Fruit fly (Drosophila melanogaster) whole organism, embryonic: ENCODE data around the gene CG42512.

ENCODE experiments used
- Blimp-1 ChIP-seq: fragments of 200-800 bp; sonication (Bioruptor generic); optimal IDR thresholded peaks from 3 replicates; lab custom pipeline; 2018; ENCODE audit warnings: missing biosample characterization, missing genetic modification characterization, mild to moderate bottlenecking, moderate library complexity, missing genetic modification reagents
- BtbVII ChIP-seq: fragments of 200-800 bp; sonication (Bioruptor generic); optimal IDR thresholded peaks from 3 replicates; lab custom pipeline; 2017; ENCODE audit warnings: missing biosample characterization, mild to moderate bottlenecking, missing genetic modification characterization
- CG1024 ChIP-seq: fragments of 200-800 bp; sonication (Bioruptor generic); IDR thresholded peaks from 2 replicates; pipeline ENCODE4 v1.3.6; 2022; ENCODE audit warnings: missing biosample characterization, missing genetic modification characterization
- CG10959 ChIP-seq: fragments of 200-800 bp; sonication (Bioruptor generic); IDR thresholded peaks from 2 replicates; pipeline ENCODE4 v1.3.6; 2022; ENCODE audit warnings: missing biosample characterization, missing genetic modification characterization
- CG14014 ChIP-seq: fragments of 200-800 bp; sonication (Bioruptor generic); IDR thresholded peaks from 2 replicates; pipeline ENCODE4 v1.3.6; 2022; ENCODE audit warnings: missing biosample characterization, missing genetic modification characterization
- CG14965 ChIP-seq: fragments of 200-800 bp; sonication (Bioruptor generic); optimal IDR thresholded peaks from 2 replicates; lab custom pipeline; 2016; ENCODE audit warnings: missing biosample characterization, missing genetic modification characterization, borderline replicate concordance
- CG7357 ChIP-seq: fragments of 200-800 bp; sonication (Bioruptor generic); IDR thresholded peaks from 3 replicates; pipeline ENCODE4 v1.3.6; 2022; ENCODE audit warnings: missing biosample characterization, missing genetic modification characterization
- CG7839 ChIP-seq: fragments of 200-800 bp; sonication (Bioruptor generic); optimal IDR thresholded peaks from 3 replicates; lab custom pipeline; 2018; ENCODE audit warnings: missing biosample characterization, mild to moderate bottlenecking, missing genetic modification characterization, moderate library complexity
- CG8290 ChIP-seq, 3 experiments: fragments of 200-800 bp; sonication (Bioruptor generic); optimal IDR thresholded peaks; 2 replicates each; lab custom pipeline; 2016 to 2019; ENCODE audit warnings: missing biosample characterization in 3 of 3, missing genetic modification characterization in 3 of 3, mild to moderate bottlenecking in 2 of 3, moderate library complexity in 1 of 3
- CG9727 ChIP-seq: fragments of 200-800 bp; sonication (Bioruptor generic); optimal IDR thresholded peaks from 3 replicates; lab custom pipeline; 2017; ENCODE audit warnings: missing biosample characterization, mild to moderate bottlenecking, missing genetic modification characterization
- Chrac-16 ChIP-seq: fragments of 200-800 bp; sonication (Bioruptor generic); optimal IDR thresholded peaks from 3 replicates; lab custom pipeline; 2016; ENCODE audit warnings: missing biosample characterization, missing genetic modification characterization
- D ChIP-seq, 2 experiments: fragments of 200-800 bp in 1 of 2; fragments of >200 bp in 1 of 2; sonication (Bioruptor generic) in 1 of 2; optimal IDR thresholded peaks; 2 replicates in 1 of 2; 3 replicates in 1 of 2; lab custom pipeline; 2017; ENCODE audit warnings: mild to moderate bottlenecking in 1 of 2, missing biosample characterization in 1 of 2, missing genetic modification characterization in 1 of 2, missing genetic modification reagents in 1 of 2
- Doc3 ChIP-seq: fragments of 200-800 bp; sonication (Bioruptor generic); IDR thresholded peaks from 3 replicates; pipeline ENCODE4 v1.3.6; 2022; ENCODE audit warnings: missing biosample characterization, missing genetic modification characterization; ENCODE audit not compliant: partially characterized antibody
- Drgx ChIP-seq: fragments of 200-800 bp; sonication (Bioruptor generic); IDR thresholded peaks from 2 replicates; pipeline ENCODE4 v1.3.6; 2022; ENCODE audit warnings: missing biosample characterization, missing genetic modification characterization
- Elba2 ChIP-seq: fragments of 200-800 bp; sonication (Bioruptor generic); optimal IDR thresholded peaks from 3 replicates; lab custom pipeline; 2016; ENCODE audit warnings: missing biosample characterization, missing genetic modification characterization
- Med ChIP-seq: fragments of 200-800 bp; sonication (Bioruptor generic); peaks from one replicate; lab custom pipeline; 2016; ENCODE audit warnings: missing biosample characterization, missing genetic modification characterization, mild to moderate bottlenecking, inconsistent platforms, moderate library complexity
- Nf-YA ChIP-seq: fragments of 200-800 bp; sonication (Bioruptor generic); IDR thresholded peaks from 2 replicates; pipeline ENCODE4 v1.3.6; 2022; ENCODE audit warnings: missing biosample characterization, missing genetic modification characterization
- Pdp1 ChIP-seq, 2 experiments: fragments of 200-800 bp; sonication (Bioruptor generic); optimal IDR thresholded peaks; 3 replicates each; lab custom pipeline; 2016; ENCODE audit warnings: missing biosample characterization in 2 of 2, missing genetic modification characterization in 2 of 2, mild to moderate bottlenecking in 1 of 2, moderate library complexity in 1 of 2
- Sin3A ChIP-seq: fragments of >200 bp; optimal IDR thresholded peaks from 2 replicates; lab custom pipeline; 2018
- Vsx1 ChIP-seq: fragments of 200-800 bp; sonication (Bioruptor generic); optimal IDR thresholded peaks from 2 replicates; lab custom pipeline; 2017; ENCODE audit warnings: missing biosample characterization, mild to moderate bottlenecking, missing genetic modification characterization, missing genetic modification reagents
- ara ChIP-seq: fragments of 200-800 bp; sonication (Bioruptor generic); IDR thresholded peaks from 2 replicates; pipeline ENCODE4 v1.3.6; 2022; ENCODE audit warnings: missing biosample characterization, missing genetic modification characterization
- bsh ChIP-seq, 2 experiments: fragments of 200-800 bp; sonication (Bioruptor generic); optimal IDR thresholded peaks; 2 replicates each; lab custom pipeline; 2017 to 2018; ENCODE audit warnings: mild to moderate bottlenecking in 2 of 2, missing biosample characterization in 2 of 2, missing genetic modification characterization in 2 of 2, moderate library complexity in 1 of 2
- chinmo ChIP-seq: fragments of 200-800 bp; sonication (Bioruptor generic); IDR thresholded peaks from 4 replicates; pipeline ENCODE4 v1.3.6; 2022; ENCODE audit warnings: missing biosample characterization, missing genetic modification characterization; ENCODE audit not compliant: partially characterized antibody
- corto ChIP-seq: fragments of 200-800 bp; sonication (Bioruptor generic); optimal IDR thresholded peaks from 2 replicates; lab custom pipeline; 2016; ENCODE audit warnings: missing biosample characterization, mild to moderate bottlenecking, missing genetic modification characterization, moderate library complexity
- dysf ChIP-seq: fragments of 200-800 bp; sonication (Bioruptor generic); IDR thresholded peaks from 3 replicates; pipeline ENCODE4 v1.3.6; 2022; ENCODE audit warnings: missing biosample characterization, missing genetic modification characterization
- ewg ChIP-seq: fragments of 200-800 bp; sonication (Bioruptor generic); optimal IDR thresholded peaks from 3 replicates; lab custom pipeline; 2017; ENCODE audit warnings: mild to moderate bottlenecking, missing biosample characterization, missing genetic modification reagents, missing genetic modification characterization
- insv ChIP-seq, 2 experiments: fragments of 200-800 bp; sonication (Bioruptor generic); optimal IDR thresholded peaks; 3 replicates each; lab custom pipeline; 2016 to 2018; ENCODE audit warnings: missing biosample characterization in 2 of 2, missing genetic modification characterization in 2 of 2
- oc ChIP-seq: fragments of 200-800 bp; sonication (Bioruptor generic); optimal IDR thresholded peaks from 2 replicates; lab custom pipeline; 2018; ENCODE audit warnings: missing biosample characterization, mild to moderate bottlenecking, missing genetic modification characterization, moderate library complexity
- salm ChIP-seq: fragments of 200-800 bp; sonication (Bioruptor generic); optimal IDR thresholded peaks from 2 replicates; lab custom pipeline; 2018; ENCODE audit warnings: missing biosample characterization, mild to moderate bottlenecking, missing genetic modification characterization
- sisA ChIP-seq: fragments of 200-800 bp; sonication (Bioruptor generic); IDR thresholded peaks from 2 replicates; pipeline ENCODE4 v1.3.6; 2022; ENCODE audit warnings: missing biosample characterization, missing genetic modification characterization
- stwl ChIP-seq: fragments of 200-800 bp; sonication (Bioruptor generic); optimal IDR thresholded peaks from 3 replicates; lab custom pipeline; 2018; ENCODE audit warnings: missing biosample characterization, mild to moderate bottlenecking, missing genetic modification characterization, moderate library complexity
- tio ChIP-seq: fragments of 200-800 bp; sonication (Bioruptor generic); optimal IDR thresholded peaks from 2 replicates; lab custom pipeline; 2017; ENCODE audit warnings: missing biosample characterization, missing genetic modification characterization, inconsistent platforms
- tll ChIP-seq, 2 experiments: fragments of 200-800 bp in 1 of 2; fragments of >200 bp in 1 of 2; sonication (Bioruptor generic) in 1 of 2; optimal IDR thresholded peaks; 2 replicates each; lab custom pipeline; 2017 to 2019; ENCODE audit warnings: missing biosample characterization in 2 of 2, missing genetic modification characterization in 2 of 2, mild to moderate bottlenecking in 1 of 2, moderate library complexity in 1 of 2

The CG42512 gene

dm6 chrX:16644535-16645131, 6.5 kb upstream of the CG42512 start (continued):
- TF ChIP-seq tio (GFP tag; lab: Kevin White, UChicago) (peak; percentile 3), CG14965 (GFP tag; lab: Kevin White, UChicago) (no peak), Sin3A (no peak), CG14014 (GFP tag; lab: Robert Waterston, UW) (peak; percentile 40; the same call in 1 of the 2 replicates), salm (tag; lab: Kevin White, UChicago) (peak; percentile 46), tll (GFP tag; optimal IDR thresholded peaks at IDR 0.05; lab: Kevin White, UChicago) (peak in 1 of 2 experiments; percentile 80), sisA (GFP tag; lab: Robert Waterston, UW) (no peak), Nf-YA (GFP tag; lab: Robert Waterston, UW) (0 out of 2 replicates have a peak, but pooled peaks have one; percentile 28)

DNA sequence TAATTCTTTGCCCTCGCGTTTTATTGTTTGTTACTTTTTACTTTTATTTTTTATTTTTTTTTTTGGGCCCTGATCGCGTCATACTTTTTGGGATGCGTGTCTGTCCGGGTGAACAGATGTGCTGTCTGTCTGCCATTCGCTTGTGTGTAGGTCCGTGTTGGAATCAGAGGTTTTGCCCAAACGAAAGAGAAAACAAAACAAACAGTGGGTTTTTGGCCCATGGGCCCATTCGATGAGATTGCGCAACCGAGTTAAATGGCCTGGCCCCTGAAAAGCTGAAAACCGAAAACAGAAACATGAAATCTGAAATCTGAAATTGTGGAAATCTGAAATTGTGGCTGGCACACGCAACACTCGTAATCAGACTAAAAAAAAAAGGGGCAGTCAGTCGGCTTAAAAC, 5.7 kb upstream of the CG42512 start:
- TF ChIP-seq Doc3 (no peak), ara (GFP tag; lab: Robert Waterston, UW) (no peak), Pdp1 (GFP tag; optimal IDR thresholded peaks at IDR 0.05; lab: Kevin White, UChicago) (peak in 1 of 2 experiments; percentile 88), oc (tag; lab: Kevin White, UChicago) (peak; percentile 4), Blimp-1 (GFP tag; lab: Kevin White, UChicago) (peak; percentile 56), BtbVII (GFP tag; lab: Kevin White, UChicago) (no peak), chinmo (GFP tag; lab: Robert Waterston, UW) (0 out of 4 replicates have a peak, but pooled peaks have one; percentile 7)
- TF ChIP-seq, all 482 proteins: peak for 4

dm6 chrX:16647092-16647632, 4.0 kb upstream of the CG42512 start:
- no peak for TF ChIP-seq CG7357 (GFP tag; lab: Robert Waterston, UW)

DNA sequence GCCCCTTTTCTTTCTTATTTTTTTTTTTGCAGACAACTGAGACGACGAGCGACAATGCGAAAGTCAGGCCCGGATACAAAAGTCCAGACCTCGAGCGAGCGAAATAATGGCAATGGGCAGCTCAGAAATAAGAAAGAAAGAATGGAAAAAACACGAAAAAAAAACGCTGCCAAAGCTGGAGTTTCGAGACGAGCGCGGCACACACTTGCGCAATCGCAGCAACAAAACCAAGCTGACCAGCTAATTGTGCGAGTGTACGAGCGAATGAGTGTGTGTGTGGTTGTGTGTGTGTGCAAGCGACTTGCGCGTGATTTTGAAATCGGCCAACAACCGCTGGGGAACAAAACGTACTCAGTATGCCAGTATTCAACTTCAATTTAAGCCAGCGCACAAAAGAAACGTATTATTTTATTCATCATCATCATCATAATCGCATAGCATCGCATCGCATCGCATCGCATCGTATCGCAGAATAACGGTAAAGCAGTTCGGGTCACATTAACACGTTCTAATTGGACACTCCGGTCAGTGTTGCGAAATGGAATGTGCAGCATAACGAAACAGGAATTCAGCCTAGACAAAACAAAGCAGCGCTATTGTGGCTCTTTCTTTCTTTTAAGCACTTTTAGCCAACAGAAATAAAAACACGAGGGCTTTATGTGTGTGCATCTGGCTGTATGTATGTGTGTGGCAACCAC, 3.3 kb upstream of the CG42512 start:
- no peak for TF ChIP-seq Chrac-16 (GFP tag; lab: Kevin White, UChicago)
- peak in 1 of 2 experiments; percentile 15 for TF ChIP-seq bsh (GFP tag; optimal IDR thresholded peaks at IDR 0.05; lab: Kevin White, UChicago)
- TF ChIP-seq Vsx1 (GFP tag; lab: Kevin White, UChicago), result peak; percentile 2
- TF ChIP-seq Pdp1 (GFP tag; optimal IDR thresholded peaks at IDR 0.05; lab: Kevin White, UChicago), result peak in 1 of 2 experiments; percentile 62
- TF ChIP-seq ewg, result peak; percentile 6
- TF ChIP-seq Drgx (GFP tag; lab: Robert Waterston, UW), result peak; percentile 15; the same call in 1 of the 2 replicates
- TF ChIP-seq corto (GFP tag; lab: Kevin White, UChicago), result peak; percentile 7
- no peak for TF ChIP-seq CG9727 (GFP tag; lab: Kevin White, UChicago)
- TF ChIP-seq Elba2 (GFP tag; lab: Kevin White, UChicago), result peak; percentile 25
- peak in 1 of 2 experiments; percentile 79 for TF ChIP-seq insv (GFP tag; optimal IDR thresholded peaks at IDR 0.05; lab: Kevin White, UChicago)
- TF ChIP-seq CG8290 (GFP tag; optimal IDR thresholded peaks at IDR 0.05; lab: Kevin White, UChicago), result peak; percentile 58
- TF ChIP-seq CG8290 (tag; optimal IDR thresholded peaks at IDR 0.05; lab: Kevin White, UChicago), result no peak
- peak; percentile 91 for TF ChIP-seq stwl (tag; lab: Kevin White, UChicago)
- TF ChIP-seq dysf (GFP tag; lab: Robert Waterston, UW), result no peak
- peak; percentile 2 for TF ChIP-seq D (optimal IDR thresholded peaks at IDR 0.05; lab: Kevin White, UChicago)
- TF ChIP-seq D (GFP tag; optimal IDR thresholded peaks at IDR 0.05; lab: Kevin White, UChicago), result no peak
- TF ChIP-seq CG7839, result no peak
- no peak for TF ChIP-seq tio (GFP tag; lab: Kevin White, UChicago)
- TF ChIP-seq CG10959 (GFP tag; lab: Robert Waterston, UW), result no peak
- no peak for TF ChIP-seq CG1024 (GFP tag; lab: Robert Waterston, UW)
- TF ChIP-seq Med (GFP tag; lab: Kevin White, UChicago), result peak; percentile 22
